Fruit fly (Drosophila melanogaster) whole organism, adult: ENCODE results near the gene CG11629.

Experiments
- CG14711 ChIP-seq: fragments of 200-800 bp; sonication (Bioruptor generic); optimal IDR thresholded peaks from 2 replicates; lab custom pipeline; 2018; ENCODE audit warnings: missing biosample characterization, mild to moderate bottlenecking, missing genetic modification characterization, moderate library complexity
- CG1620 ChIP-seq: fragments of 200-800 bp; sonication (Bioruptor generic); optimal IDR thresholded peaks from 2 replicates; lab custom pipeline; 2016; ENCODE audit warnings: missing biosample characterization, missing genetic modification characterization
- CG5204 ChIP-seq: fragments of 200-800 bp; sonication (Bioruptor generic); optimal IDR thresholded peaks from 2 replicates; lab custom pipeline; 2016; ENCODE audit warnings: missing biosample characterization, missing genetic modification characterization
- CG7045 ChIP-seq: fragments of 200-800 bp; sonication (Bioruptor generic); optimal IDR thresholded peaks from 2 replicates; lab custom pipeline; 2017; ENCODE audit warnings: missing biosample characterization, mild to moderate bottlenecking, missing genetic modification characterization
- CG7101 ChIP-seq: fragments of 200-800 bp; sonication (Bioruptor generic); optimal IDR thresholded peaks from 2 replicates; lab custom pipeline; 2018; ENCODE audit warnings: missing biosample characterization, mild to moderate bottlenecking, missing genetic modification characterization, moderate library complexity
- Clk ChIP-seq: fragments of 200-800 bp; sonication (Bioruptor generic); optimal IDR thresholded peaks from 2 replicates; lab custom pipeline; 2017; ENCODE audit warnings: missing biosample characterization, missing genetic modification characterization
- Hr96 ChIP-seq: fragments of 200-800 bp; sonication (Bioruptor generic); optimal IDR thresholded peaks from 2 replicates; lab custom pipeline; 2016; ENCODE audit warnings: missing biosample characterization, missing genetic modification characterization
- bab1 ChIP-seq: fragments of 200-800 bp; sonication (Bioruptor generic); optimal IDR thresholded peaks from 3 replicates; lab custom pipeline; 2019; ENCODE audit warnings: missing biosample characterization, mild to moderate bottlenecking, missing genetic modification characterization, moderate library complexity
- cnc ChIP-seq, 2 experiments: fragments of >200 bp; optimal IDR thresholded peaks; 2 replicates each; lab custom pipeline; 2017
- tj ChIP-seq: fragments of 200-800 bp; sonication (Bioruptor generic); optimal IDR thresholded peaks from 3 replicates; lab custom pipeline; 2017; ENCODE audit warnings: missing biosample characterization, mild to moderate bottlenecking, missing genetic modification characterization, moderate library complexity

DNA sequence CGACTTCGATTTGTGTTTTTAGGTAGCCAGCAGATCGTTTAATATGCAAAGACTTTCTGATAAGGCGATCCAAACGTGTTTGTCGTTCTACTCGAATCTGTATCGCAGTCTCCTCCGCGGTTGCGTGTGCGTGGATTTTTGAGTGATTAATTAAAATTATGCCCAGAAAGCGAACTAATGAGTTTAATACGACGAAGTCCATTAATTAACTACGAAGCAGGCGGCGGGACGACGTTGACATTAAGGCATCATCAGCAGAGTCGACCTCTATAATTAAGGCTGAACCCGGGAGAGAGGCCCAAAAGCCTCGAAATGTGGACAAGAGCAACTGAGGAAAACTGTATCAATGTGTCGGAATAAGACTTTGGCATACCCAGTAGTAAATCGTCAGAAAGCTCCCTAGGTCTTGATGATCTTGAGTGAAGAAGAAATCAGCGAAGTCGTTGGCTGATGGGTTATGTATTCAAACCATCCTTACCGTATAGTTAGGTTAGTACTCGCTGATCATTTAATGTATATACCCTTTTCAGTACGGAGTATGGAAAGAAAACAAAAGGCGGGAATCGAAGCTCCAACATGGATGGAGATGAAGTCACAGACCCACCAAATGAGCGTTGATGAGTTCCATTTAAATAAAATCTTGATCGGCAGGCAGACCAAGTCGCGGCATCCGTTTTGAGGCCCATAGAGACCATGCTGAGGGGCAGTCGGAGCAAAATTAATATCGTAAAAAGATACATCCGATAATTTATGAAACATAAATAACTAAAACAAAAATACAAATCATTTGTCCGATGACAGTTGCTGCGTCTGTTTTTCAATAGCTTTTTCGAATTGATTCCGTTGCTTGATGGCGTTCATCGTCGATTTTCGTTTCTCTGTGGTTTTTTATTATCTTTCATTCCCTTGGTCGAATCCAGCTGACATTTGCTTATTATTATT lies 30.8 kb downstream of the CG11629 start:
- no peak for TF ChIP-seq CG5204
- no peak for TF ChIP-seq Clk (GFP tag; lab: Kevin White, UChicago)
- TF ChIP-seq CG1620 (GFP tag; lab: Kevin White, UChicago), result no peak
- TF ChIP-seq cnc (optimal IDR thresholded peaks at IDR 0.05; lab: Kevin White, UChicago), result no peak
- no peak for TF ChIP-seq CG7101 (tag; lab: Kevin White, UChicago)
- no peak for TF ChIP-seq tj (GFP tag; lab: Kevin White, UChicago)
- no peak for TF ChIP-seq bab1
- TF ChIP-seq Hr96 (GFP tag; lab: Kevin White, UChicago), result no peak
- no peak for TF ChIP-seq CG7045 (GFP tag; lab: Kevin White, UChicago)
- TF ChIP-seq CG14711, result no peak
